Worm (Caenorhabditis elegans) whole organism, L1 larva: ENCODE data around the gene F29B9.1.

Experiments
- C34B4.2 ChIP-seq: sonication (generic microtip); optimal IDR thresholded peaks from 2 replicates; lab custom pipeline; 2017; ENCODE audit warnings: mild to moderate bottlenecking, missing genetic modification characterization, missing compliant biosample characterization
- Y116A8C.19 ChIP-seq: sonication (generic microtip); optimal IDR thresholded peaks from 2 replicates; lab custom pipeline; 2016; ENCODE audit warnings: missing compliant biosample characterization, missing genetic modification characterization, borderline replicate concordance
- aly-2 ChIP-seq: fragments of 150-350 bp; optimal IDR thresholded peaks from 2 replicates; lab custom pipeline; 2014; ENCODE audit warnings: missing biosample characterization, missing genetic modification characterization
- blmp-1 ChIP-seq: fragments of 150-350 bp; optimal IDR thresholded peaks from 2 replicates; lab custom pipeline; 2014; ENCODE audit warnings: missing biosample characterization, missing genetic modification characterization
- ceh-63 ChIP-seq: fragments of 200-800 bp; sonication (Bioruptor generic); optimal IDR thresholded peaks from 2 replicates; lab custom pipeline; 2018; ENCODE audit warnings: mild to moderate bottlenecking, missing genetic modification characterization, missing compliant biosample characterization
- ceh-88 ChIP-seq: fragments of 200-800 bp; sonication (Bioruptor generic); IDR thresholded peaks from 2 replicates; pipeline ENCODE4 v1.3.6; 2022; ENCODE audit warnings: missing genetic modification characterization, missing compliant biosample characterization
- ceh-90 ChIP-seq: sonication (generic microtip); optimal IDR thresholded peaks from 2 replicates; lab custom pipeline; 2016; ENCODE audit warnings: missing genetic modification characterization, missing compliant biosample characterization
- dsc-1 ChIP-seq: sonication (generic microtip); optimal IDR thresholded peaks from 2 replicates; lab custom pipeline; 2016; ENCODE audit warnings: mild to moderate bottlenecking, missing genetic modification characterization, missing compliant biosample characterization
- efl-1 ChIP-seq, 4 experiments: fragments of 150-350 bp; optimal IDR thresholded peaks in 3 of 4; peaks in 1 of 4; 1 replicate in 1 of 4; 2 replicates in 3 of 4; lab custom pipeline; 2014; ENCODE audit warnings: missing biosample characterization in 2 of 4, missing genetic modification characterization in 2 of 4, missing genetic modification reagents in 2 of 4
- efl-3 ChIP-seq: fragments of 200-800 bp; sonication (Bioruptor generic); optimal IDR thresholded peaks from 2 replicates; lab custom pipeline; 2018; ENCODE audit warnings: mild to moderate bottlenecking, missing genetic modification characterization, missing compliant biosample characterization
- egl-13 ChIP-seq: sonication (generic microtip); optimal IDR thresholded peaks from 2 replicates; lab custom pipeline; 2016; ENCODE audit warnings: missing genotype, missing genetic modification reagents, missing genetic modification characterization, missing compliant biosample characterization
- egl-27 ChIP-seq, 2 experiments: fragments of 150-350 bp in 1 of 2; sonication (generic microtip); optimal IDR thresholded peaks; 3 replicates each; lab custom pipeline; 2017 to 2018; ENCODE audit warnings: missing biosample characterization in 2 of 2, missing genetic modification characterization in 2 of 2, missing genetic modification reagents in 2 of 2
- elt-2 ChIP-seq: sonication (generic microtip); optimal IDR thresholded peaks from 2 replicates; lab custom pipeline; 2016; ENCODE audit warnings: missing genetic modification characterization, mild to moderate bottlenecking, inconsistent platforms, missing compliant biosample characterization, missing genetic modification reagents
- fkh-4 ChIP-seq: sonication (generic microtip); optimal IDR thresholded peaks from 2 replicates; lab custom pipeline; 2016; ENCODE audit warnings: missing compliant biosample characterization, missing genetic modification characterization, borderline replicate concordance
- fos-1 ChIP-seq: fragments of 150-350 bp; optimal IDR thresholded peaks from 2 replicates; lab custom pipeline; 2014; ENCODE audit warnings: missing biosample characterization, missing genetic modification characterization
- grh-1 ChIP-seq: fragments of 200-800 bp; sonication (Bioruptor generic); IDR thresholded peaks from 2 replicates; pipeline ENCODE4 v1.3.6; 2022; ENCODE audit warnings: missing genetic modification reagents, missing genetic modification characterization, missing compliant biosample characterization
- hlh-17 ChIP-seq: fragments of 200-800 bp; sonication (Bioruptor generic); optimal IDR thresholded peaks from 2 replicates; lab custom pipeline; 2018; ENCODE audit warnings: missing genetic modification characterization, mild to moderate bottlenecking, missing compliant biosample characterization, moderate library complexity, borderline replicate concordance
- hlh-4 ChIP-seq: sonication (generic microtip); optimal IDR thresholded peaks from 2 replicates; lab custom pipeline; 2016; ENCODE audit warnings: mild to moderate bottlenecking, missing genetic modification characterization, missing compliant biosample characterization
- isw-1 ChIP-seq: fragments of 200-800 bp; sonication (Bioruptor generic); IDR thresholded peaks from 2 replicates; pipeline ENCODE4 v1.3.6; 2022; ENCODE audit warnings: missing genetic modification characterization, missing compliant biosample characterization
- lin-13 ChIP-seq: fragments of 150-350 bp; optimal IDR thresholded peaks from 2 replicates; lab custom pipeline; 2014; ENCODE audit warnings: missing biosample characterization, missing genetic modification reagents, missing genetic modification characterization
- lin-39 ChIP-seq: fragments of 150-350 bp; optimal IDR thresholded peaks from 2 replicates; lab custom pipeline; 2014; ENCODE audit warnings: missing biosample characterization, missing genetic modification reagents, missing genetic modification characterization
- lir-3 ChIP-seq: sonication (generic microtip); optimal IDR thresholded peaks from 2 replicates; lab custom pipeline; 2016; ENCODE audit warnings: mild to moderate bottlenecking, missing genetic modification characterization, moderate library complexity, missing compliant biosample characterization; ENCODE audit not compliant: poor library complexity
- lsy-2 ChIP-seq, 2 experiments: fragments of 150-350 bp; optimal IDR thresholded peaks; 2 replicates each; lab custom pipeline; 2014; ENCODE audit warnings: missing biosample characterization in 2 of 2, missing genetic modification characterization in 2 of 2
- mef-2 ChIP-seq: fragments of 150-350 bp; optimal IDR thresholded peaks from 2 replicates; lab custom pipeline; 2014; ENCODE audit warnings: missing biosample characterization, missing genetic modification characterization
- nhr-11 ChIP-seq: fragments of 150-350 bp; optimal IDR thresholded peaks from 2 replicates; lab custom pipeline; 2014; ENCODE audit warnings: missing biosample characterization, missing genetic modification characterization
- nhr-20 ChIP-seq: sonication (generic microtip); optimal IDR thresholded peaks from 2 replicates; lab custom pipeline; 2016; ENCODE audit warnings: mild to moderate bottlenecking, missing genetic modification characterization, missing compliant biosample characterization
- nhr-28 ChIP-seq: fragments of 150-350 bp; optimal IDR thresholded peaks from 2 replicates; lab custom pipeline; 2014; ENCODE audit warnings: missing biosample characterization, missing genetic modification characterization
- nhr-47 ChIP-seq: sonication (generic microtip); optimal IDR thresholded peaks from 2 replicates; lab custom pipeline; 2016; ENCODE audit warnings: mild to moderate bottlenecking, missing genetic modification characterization, moderate library complexity, missing compliant biosample characterization
- nhr-84 ChIP-seq: sonication (generic microtip); optimal IDR thresholded peaks from 2 replicates; lab custom pipeline; 2017; ENCODE audit warnings: missing biosample characterization, missing genetic modification characterization
- nhr-90 ChIP-seq: sonication (generic microtip); optimal IDR thresholded peaks from 2 replicates; lab custom pipeline; 2016; ENCODE audit warnings: mild to moderate bottlenecking, missing genetic modification characterization, missing compliant biosample characterization; ENCODE audit not compliant: poor library complexity
- pag-3 ChIP-seq: sonication (generic microtip); optimal IDR thresholded peaks from 2 replicates; lab custom pipeline; 2017; ENCODE audit warnings: missing genetic modification characterization, mild to moderate bottlenecking, missing compliant biosample characterization, antibody characterized with exemption, borderline replicate concordance; ENCODE audit not compliant: insufficient read depth
- pax-3 ChIP-seq: fragments of 200-800 bp; sonication (Bioruptor generic); optimal IDR thresholded peaks from 2 replicates; lab custom pipeline; 2018; ENCODE audit warnings: mild to moderate bottlenecking, missing genetic modification characterization, moderate library complexity, missing compliant biosample characterization
- pqm-1 ChIP-seq: sonication (generic microtip); optimal IDR thresholded peaks from 3 replicates; lab custom pipeline; 2017; ENCODE audit warnings: missing biosample characterization, missing genetic modification characterization
- rnt-1 ChIP-seq: sonication (generic microtip); optimal IDR thresholded peaks from 2 replicates; lab custom pipeline; 2016; ENCODE audit warnings: mild to moderate bottlenecking, missing genetic modification characterization, moderate library complexity, missing compliant biosample characterization
- skn-1 ChIP-seq: fragments of 150-350 bp; optimal IDR thresholded peaks from 2 replicates; lab custom pipeline; 2014; ENCODE audit warnings: missing biosample characterization, missing genetic modification characterization
- snpc-4 ChIP-seq: fragments of 150-350 bp; optimal IDR thresholded peaks from 2 replicates; lab custom pipeline; 2014; ENCODE audit warnings: missing biosample characterization, missing genetic modification characterization
- snu-23 ChIP-seq: sonication (generic microtip); optimal IDR thresholded peaks from 2 replicates; lab custom pipeline; 2016; ENCODE audit warnings: missing genetic modification characterization, missing compliant biosample characterization
- swsn-7 ChIP-seq: sonication (generic microtip); optimal IDR thresholded peaks from 2 replicates; lab custom pipeline; 2016; ENCODE audit warnings: missing genetic modification characterization, missing compliant biosample characterization
- tbx-2 ChIP-seq: sonication (generic microtip); optimal IDR thresholded peaks from 2 replicates; lab custom pipeline; 2016; ENCODE audit warnings: missing genetic modification characterization, missing compliant biosample characterization
- tlp-1 ChIP-seq: fragments of 150-350 bp; optimal IDR thresholded peaks from 2 replicates; lab custom pipeline; 2014; ENCODE audit warnings: missing biosample characterization, missing genetic modification characterization
- unc-30 ChIP-seq: sonication (generic microtip); optimal IDR thresholded peaks from 2 replicates; lab custom pipeline; 2017; ENCODE audit warnings: missing biosample characterization, missing genetic modification characterization
- unc-62 ChIP-seq: fragments of 150-350 bp; optimal IDR thresholded peaks from 2 replicates; lab custom pipeline; 2014; ENCODE audit warnings: missing biosample characterization, missing genetic modification reagents, missing genetic modification characterization
- unc-86 ChIP-seq: sonication (generic microtip); optimal IDR thresholded peaks from 2 replicates; lab custom pipeline; 2016; ENCODE audit warnings: missing genetic modification characterization, missing compliant biosample characterization
- vab-15 ChIP-seq: sonication (generic microtip); optimal IDR thresholded peaks from 2 replicates; lab custom pipeline; 2017; ENCODE audit warnings: missing genotype, mild to moderate bottlenecking, missing genetic modification characterization, missing compliant biosample characterization
- xbp-1 ChIP-seq: sonication (generic microtip); optimal IDR thresholded peaks from 2 replicates; lab custom pipeline; 2016; ENCODE audit warnings: missing genetic modification characterization, missing compliant biosample characterization
- ztf-4 ChIP-seq: fragments of 150-350 bp; optimal IDR thresholded peaks from 2 replicates; lab custom pipeline; 2014; ENCODE audit warnings: missing biosample characterization, missing genetic modification characterization

The F29B9.1 gene

ce11 chrIV:4686898-4687297 is 21.7 kb downstream of the F29B9.1 start:
- TF ChIP-seq isw-1 (GFP tag; lab: Robert Waterston, UW): no peak
- TF ChIP-seq egl-27 (tag; optimal IDR thresholded peaks at IDR 0.05; lab: Kevin White, UChicago): no peak
- no peak for TF ChIP-seq lin-13
- no peak for TF ChIP-seq nhr-28 (tag; lab: Kevin White, UChicago)
- no peak for TF ChIP-seq nhr-20 (tag; lab: Kevin White, UChicago)
- no peak for TF ChIP-seq fos-1 (tag; lab: Kevin White, UChicago)
- TF ChIP-seq vab-15 (tag; lab: Kevin White, UChicago): no peak
- no peak for TF ChIP-seq dsc-1 (tag; lab: Kevin White, UChicago)
- no peak for TF ChIP-seq egl-13 (tag; lab: Kevin White, UChicago)
- no peak for TF ChIP-seq ceh-90 (tag; lab: Kevin White, UChicago)
- no peak for TF ChIP-seq unc-86 (tag; lab: Kevin White, UChicago)
- TF ChIP-seq snu-23 (GFP tag; lab: Kevin White, UChicago): no peak
- no peak for TF ChIP-seq pag-3 (tag; lab: Kevin White, UChicago)
- no peak for TF ChIP-seq Y116A8C.19 (tag; lab: Kevin White, UChicago)
- no peak for TF ChIP-seq swsn-7 (tag; lab: Kevin White, UChicago)
- no peak for TF ChIP-seq skn-1 (tag; lab: Kevin White, UChicago)
- no peak for TF ChIP-seq lsy-2 (tag; optimal IDR thresholded peaks at IDR 0.05; lab: Kevin White, UChicago)
- no peak for TF ChIP-seq lin-39 (tag; lab: Kevin White, UChicago)

ce11 chrIV:4688221-4688620 is 23.0 kb downstream of the F29B9.1 start, which contains the start of gene bus-4:
Gene bus-4, plus strand, starts transcription at chrIV:4688269.
- TF ChIP-seq blmp-1 (tag; lab: Kevin White, UChicago) (peak; percentile 92), grh-1 (GFP tag; lab: Robert Waterston, UW) (no peak)
- TF ChIP-seq, all 84 proteins: peak for 1

DNA sequence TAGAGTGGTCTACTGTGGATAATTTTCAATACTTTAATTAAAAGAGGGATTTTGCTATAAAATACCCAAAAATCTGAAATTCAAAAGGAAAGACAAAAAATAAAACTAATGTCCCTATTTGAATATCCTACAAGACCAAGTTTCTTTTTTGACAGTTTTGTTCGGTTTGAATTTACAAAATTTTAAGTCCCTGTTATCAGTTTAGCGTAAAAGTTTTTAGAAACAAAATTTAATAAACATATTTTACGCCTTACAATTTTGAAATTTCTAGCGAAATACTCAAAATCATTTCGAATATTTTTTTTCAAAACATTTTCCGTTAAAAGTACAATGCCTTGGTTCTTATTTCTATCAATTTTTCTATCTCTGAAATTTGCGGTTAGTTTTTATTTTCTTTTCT is 27.3 kb downstream of the F29B9.1 start, which contains the start of gene spe-51:
Gene spe-51, plus strand, starts transcription at position 301 of the 400 bp plus-strand sequence.
- TF ChIP-seq unc-30: no peak
- TF ChIP-seq hlh-17 (GFP tag; lab: Kevin White, UChicago): no peak
- TF ChIP-seq ceh-63: no peak
- no peak for TF ChIP-seq snu-23 (GFP tag; lab: Kevin White, UChicago)
- no peak for TF ChIP-seq efl-1 (optimal IDR thresholded peaks at IDR 0.05; lab: Kevin White, UChicago)
- TF ChIP-seq efl-1 (GFP tag; optimal IDR thresholded peaks at IDR 0.05 in 1 of 2; lab: Kevin White, UChicago): no peak
- TF ChIP-seq Y116A8C.19 (tag; lab: Kevin White, UChicago): no peak
- no peak for TF ChIP-seq nhr-47 (tag; lab: Kevin White, UChicago)
- no peak for TF ChIP-seq fkh-4 (tag; lab: Kevin White, UChicago)
- no peak for TF ChIP-seq C34B4.2 (tag; lab: Kevin White, UChicago)
- TF ChIP-seq dsc-1 (tag; lab: Kevin White, UChicago): no peak
- TF ChIP-seq lir-3 (tag; lab: Kevin White, UChicago): no peak
- TF ChIP-seq pax-3 (tag; lab: Kevin White, UChicago): no peak
- TF ChIP-seq unc-62 (GFP tag; lab: Kevin White, UChicago): no peak
- TF ChIP-seq tlp-1 (tag; lab: Kevin White, UChicago): no peak
- TF ChIP-seq nhr-84: no peak

- no peak for TF ChIP-seq C34B4.2 (tag; lab: Kevin White, UChicago)
- no peak for TF ChIP-seq mef-2 (tag; lab: Kevin White, UChicago)
- TF ChIP-seq rnt-1 (tag; lab: Kevin White, UChicago): no peak
- no peak for TF ChIP-seq ceh-88 (GFP tag; lab: Robert Waterston, UW)
- TF ChIP-seq nhr-84: no peak
- TF ChIP-seq nhr-11 (tag; lab: Kevin White, UChicago): no peak
- no peak for TF ChIP-seq pqm-1
- TF ChIP-seq snpc-4 (tag; lab: Kevin White, UChicago): no peak
- no peak for TF ChIP-seq efl-3 (GFP tag; lab: Kevin White, UChicago)
- TF ChIP-seq ztf-4 (tag; lab: Kevin White, UChicago): no peak
- TF ChIP-seq xbp-1 (tag; lab: Kevin White, UChicago): no peak
- TF ChIP-seq aly-2: no peak
- no peak for TF ChIP-seq hlh-4 (tag; lab: Kevin White, UChicago)
- no peak for TF ChIP-seq tbx-2 (tag; lab: Kevin White, UChicago)
- TF ChIP-seq unc-62 (GFP tag; lab: Kevin White, UChicago): no peak
- no peak for TF ChIP-seq elt-2 (tag; lab: Kevin White, UChicago)
- no peak for TF ChIP-seq tlp-1 (tag; lab: Kevin White, UChicago)
- TF ChIP-seq nhr-90 (tag; lab: Kevin White, UChicago): no peak
- TF ChIP-seq, all 84 proteins: peak for 0
These were observed 38.7 kb downstream of the F29B9.1 start, which contains the start of gene ogdh-1 for ce11 chrIV:4703911-4704310. Gene ogdh-1, minus strand, starts transcription at chrIV:4704011.
